Worm (Caenorhabditis elegans) whole organism, early embryonic: ENCODE measurements around the gene B0280.11.
A peak's percentile ranks its signal among the peaks of the same experiment; 100 is the strongest.

ENCODE experiments used
- B0310.2 ChIP-seq: sonication (generic microtip); optimal IDR thresholded peaks from 2 replicates; lab custom pipeline; 2016; ENCODE audit warnings: mild to moderate bottlenecking, missing genetic modification characterization, missing compliant biosample characterization
- F13C5.2 ChIP-seq: sonication (generic microtip); optimal IDR thresholded peaks from 2 replicates; lab custom pipeline; 2017; ENCODE audit warnings: mild to moderate bottlenecking, missing genetic modification characterization, inconsistent platforms, missing compliant biosample characterization
- aly-1 ChIP-seq: sonication (generic microtip); optimal IDR thresholded peaks from 2 replicates; lab custom pipeline; 2016; ENCODE audit warnings: missing genetic modification characterization, missing compliant biosample characterization
- ama-1 ChIP-seq: fragments of 150-350 bp; optimal IDR thresholded peaks from 2 replicates; lab custom pipeline; 2014
- ceh-13 ChIP-seq: fragments of 200-800 bp; sonication (Bioruptor generic); optimal IDR thresholded peaks from 2 replicates; lab custom pipeline; 2018; ENCODE audit warnings: mild to moderate bottlenecking, missing genetic modification characterization, missing compliant biosample characterization
- ceh-36 ChIP-seq: sonication (generic microtip); optimal IDR thresholded peaks from 2 replicates; lab custom pipeline; 2016; ENCODE audit warnings: missing genetic modification characterization, inconsistent platforms, missing compliant biosample characterization
- ets-7 ChIP-seq: sonication (generic microtip); optimal IDR thresholded peaks from 2 replicates; lab custom pipeline; 2016; ENCODE audit warnings: missing genotype, missing genetic modification characterization, missing compliant biosample characterization
- flt-1 ChIP-seq: fragments of 200-800 bp; sonication (Bioruptor generic); IDR thresholded peaks from 2 replicates; pipeline ENCODE4 v1.3.6; 2022; ENCODE audit warnings: missing genetic modification characterization, missing compliant biosample characterization
- hmbx-1 ChIP-seq: sonication (generic microtip); optimal IDR thresholded peaks from 2 replicates; lab custom pipeline; 2016; ENCODE audit warnings: mild to moderate bottlenecking, missing genetic modification characterization, missing compliant biosample characterization
- hmg-4 ChIP-seq: fragments of 200-800 bp; sonication (Bioruptor generic); optimal IDR thresholded peaks from 2 replicates; lab custom pipeline; 2018; ENCODE audit warnings: mild to moderate bottlenecking, missing genetic modification characterization, missing compliant biosample characterization
- hnd-1 ChIP-seq: sonication (generic microtip); optimal IDR thresholded peaks from 2 replicates; lab custom pipeline; 2016; ENCODE audit warnings: missing genetic modification characterization, missing compliant biosample characterization
- pes-1 ChIP-seq: fragments of 200-800 bp; sonication (Bioruptor generic); IDR thresholded peaks from 2 replicates; pipeline ENCODE4 v1.3.6; 2022; ENCODE audit warnings: missing genetic modification reagents, missing genetic modification characterization, missing compliant biosample characterization
- scrt-1 ChIP-seq: fragments of 200-800 bp; sonication (Bioruptor generic); IDR thresholded peaks from 2 replicates; pipeline ENCODE4 v1.3.6; 2022; ENCODE audit warnings: missing genetic modification characterization, missing compliant biosample characterization
- sea-1 ChIP-seq: fragments of 200-800 bp; sonication (Bioruptor generic); conservative IDR thresholded peaks from 2 replicates; pipeline ENCODE4 v1.3.6; 2022; ENCODE audit warnings: missing genetic modification characterization, missing compliant biosample characterization
- tbx-11 ChIP-seq: fragments of 200-800 bp; sonication (Bioruptor generic); IDR thresholded peaks from 2 replicates; pipeline ENCODE4 v1.3.6; 2022; ENCODE audit warnings: missing genetic modification characterization, missing compliant biosample characterization
- tbx-37 ChIP-seq: fragments of 200-800 bp; sonication (Bioruptor generic); conservative IDR thresholded peaks from 2 replicates; pipeline ENCODE4 v1.3.6; 2022; ENCODE audit warnings: missing genetic modification reagents, missing genetic modification characterization, missing compliant biosample characterization
- tra-4 ChIP-seq: sonication (generic microtip); optimal IDR thresholded peaks from 2 replicates; lab custom pipeline; 2017; ENCODE audit warnings: missing genetic modification characterization, missing compliant biosample characterization

B0280.11 gene

ce11 chrIII:7138178-7138577 lies at the start of gene B0280.11:
Gene B0280.11 (minus strand): TSS chrIII:7138278.
- TF ChIP-seq tbx-11 (GFP tag; lab: Robert Waterston, UW) (no peak), scrt-1 (GFP tag; lab: Robert Waterston, UW) (no peak), ets-7 (tag; lab: Kevin White, UChicago) (no peak), hnd-1 (tag; lab: Kevin White, UChicago) (no peak), aly-1 (no peak), ceh-36 (tag; lab: Kevin White, UChicago) (no peak)

ce11 chrIII:7185473-7185872 lies 47.4 kb upstream of the B0280.11 start, which contains the start of gene F37C12.14:
Gene F37C12.14 (minus strand): TSS chrIII:7185573.
- TF ChIP-seq sea-1 (GFP tag; lab: Robert Waterston, UW) (no peak), hmbx-1 (tag; lab: Kevin White, UChicago) (no peak), ama-1 (lab: Kevin White, UChicago) (no peak), tbx-37 (GFP tag; lab: Robert Waterston, UW) (no peak), B0310.2 (no peak), F13C5.2 (tag; lab: Kevin White, UChicago) (no peak), tra-4 (no peak), scrt-1 (GFP tag; lab: Robert Waterston, UW) (no peak), ceh-36 (tag; lab: Kevin White, UChicago) (no peak), hnd-1 (tag; lab: Kevin White, UChicago) (no peak), tbx-11 (GFP tag; lab: Robert Waterston, UW) (no peak), pes-1 (no peak), flt-1 (GFP tag; lab: Robert Waterston, UW) (no peak), ceh-13 (GFP tag; lab: Kevin White, UChicago) (no peak), hmg-4 (no peak), aly-1 (no peak)

- TF ChIP-seq sea-1 (GFP tag; lab: Robert Waterston, UW) (no peak), ets-7 (tag; lab: Kevin White, UChicago) (no peak), pes-1 (no peak), flt-1 (GFP tag; lab: Robert Waterston, UW) (no peak), tra-4 (no peak), scrt-1 (GFP tag; lab: Robert Waterston, UW) (no peak), tbx-37 (GFP tag; lab: Robert Waterston, UW) (no peak), hmbx-1 (tag; lab: Kevin White, UChicago) (no peak), aly-1 (no peak), ama-1 (lab: Kevin White, UChicago) (no peak), F13C5.2 (tag; lab: Kevin White, UChicago) (no peak), hnd-1 (tag; lab: Kevin White, UChicago) (no peak), tbx-11 (GFP tag; lab: Robert Waterston, UW) (no peak), ceh-13 (GFP tag; lab: Kevin White, UChicago) (no peak)
Measured at ce11 chrIII:7184022-7184421, 45.9 kb upstream of the B0280.11 start, which contains the start of gene yju-2. Gene yju-2 (plus strand): TSS chrIII:7184336.

- TF ChIP-seq tbx-37 (GFP tag; lab: Robert Waterston, UW): no peak
- peak; percentile 38 for TF ChIP-seq F13C5.2 (tag; lab: Kevin White, UChicago)
Measured at ce11 chrIII:7181822-7182221, 43.7 kb upstream of the B0280.11 start, which contains the start of gene epg-4. Gene epg-4 (plus strand): TSS chrIII:7182167.

- TF ChIP-seq hnd-1 (tag; lab: Kevin White, UChicago) (no peak), ets-7 (tag; lab: Kevin White, UChicago) (no peak), pes-1 (no peak), B0310.2 (no peak), tbx-37 (GFP tag; lab: Robert Waterston, UW) (no peak), hmg-4 (no peak), ceh-36 (tag; lab: Kevin White, UChicago) (no peak), aly-1 (no peak), tra-4 (no peak), F13C5.2 (tag; lab: Kevin White, UChicago) (no peak)
Measured at ce11 chrIII:7180613-7181012, 42.5 kb upstream of the B0280.11 start, which contains the start of gene ndab-2. Gene ndab-2 (plus strand): TSS chrIII:7180752.

- no peak for TF ChIP-seq hmg-4
- TF ChIP-seq F13C5.2 (tag; lab: Kevin White, UChicago): peak; percentile 71
Measured at ce11 chrIII:7179538-7180301, 41.6 kb upstream of the B0280.11 start, which contains the start of the genes rps-14 and rpl-36. Gene rps-14 (minus strand): TSS chrIII:7179588. Gene rpl-36 (plus strand): TSS chrIII:7180251.

ce11 chrIII:7178497-7178896 lies 40.4 kb upstream of the B0280.11 start:
- no peak for TF ChIP-seq pes-1
- no peak for TF ChIP-seq flt-1 (GFP tag; lab: Robert Waterston, UW)
- no peak for TF ChIP-seq sea-1 (GFP tag; lab: Robert Waterston, UW)
- TF ChIP-seq aly-1: no peak
- TF ChIP-seq tbx-37 (GFP tag; lab: Robert Waterston, UW): no peak
- TF ChIP-seq F13C5.2 (tag; lab: Kevin White, UChicago): no peak
- no peak for TF ChIP-seq ceh-36 (tag; lab: Kevin White, UChicago)
- no peak for TF ChIP-seq scrt-1 (GFP tag; lab: Robert Waterston, UW)
- no peak for TF ChIP-seq hnd-1 (tag; lab: Kevin White, UChicago)
- TF ChIP-seq tbx-11 (GFP tag; lab: Robert Waterston, UW): no peak
- TF ChIP-seq ets-7 (tag; lab: Kevin White, UChicago): no peak
- TF ChIP-seq tra-4: no peak
- no peak for TF ChIP-seq B0310.2
- TF ChIP-seq hmbx-1 (tag; lab: Kevin White, UChicago): no peak
- no peak for TF ChIP-seq ceh-13 (GFP tag; lab: Kevin White, UChicago)
- TF ChIP-seq hmg-4: no peak
- TF ChIP-seq ama-1 (lab: Kevin White, UChicago): no peak
